Fruit fly (Drosophila melanogaster) whole organism, pupa: ENCODE measurements around the gene Best2.

Experiments
- CG10348 ChIP-seq: fragments of 200-800 bp; sonication (Bioruptor generic); IDR thresholded peaks from 2 replicates; pipeline ENCODE4 v1.3.6; 2022; ENCODE audit warnings: missing biosample characterization, missing genetic modification characterization
- CG12605 ChIP-seq: fragments of 200-800 bp; sonication (Bioruptor generic); IDR thresholded peaks from 2 replicates; pipeline ENCODE4 v1.3.6; 2022; ENCODE audit warnings: missing biosample characterization, missing genetic modification characterization
- CG14655 ChIP-seq: fragments of 200-800 bp; sonication (Bioruptor generic); optimal IDR thresholded peaks from 3 replicates; lab custom pipeline; 2017; ENCODE audit warnings: mild to moderate bottlenecking, missing biosample characterization, missing genetic modification reagents, missing genetic modification characterization
- CG4496 ChIP-seq: fragments of 200-800 bp; sonication (Bioruptor generic); IDR thresholded peaks from 3 replicates; pipeline ENCODE4 v1.3.6; 2022; ENCODE audit warnings: missing biosample characterization, missing genetic modification characterization
- CG8159 ChIP-seq: fragments of 200-800 bp; sonication (Bioruptor generic); optimal IDR thresholded peaks from 3 replicates; lab custom pipeline; 2018; ENCODE audit warnings: missing biosample characterization, mild to moderate bottlenecking, missing genetic modification characterization, moderate library complexity
- CG8301 ChIP-seq: fragments of 200-800 bp; sonication (Bioruptor generic); optimal IDR thresholded peaks from 2 replicates; lab custom pipeline; 2018; ENCODE audit warnings: missing biosample characterization, mild to moderate bottlenecking, missing genetic modification characterization
- EcR ChIP-seq: fragments of 200-800 bp; sonication (Bioruptor generic); optimal IDR thresholded peaks from 3 replicates; lab custom pipeline; 2019; ENCODE audit warnings: missing biosample characterization, missing genetic modification characterization, mild to moderate bottlenecking, moderate library complexity, missing genetic modification reagents
- Pif1A ChIP-seq: fragments of 200-800 bp; sonication (Bioruptor generic); optimal IDR thresholded peaks from 3 replicates; lab custom pipeline; 2016; ENCODE audit warnings: missing biosample characterization, missing genetic modification characterization
- Snoo ChIP-seq: fragments of 200-800 bp; sonication (Bioruptor generic); optimal IDR thresholded peaks from 3 replicates; lab custom pipeline; 2017; ENCODE audit warnings: missing biosample characterization, mild to moderate bottlenecking, missing genetic modification characterization, inconsistent platforms
- fd96Ca ChIP-seq: fragments of 200-800 bp; sonication (Bioruptor generic); IDR thresholded peaks from 3 replicates; pipeline ENCODE4 v1.3.6; 2022; ENCODE audit warnings: missing biosample characterization, missing genetic modification characterization
- gl ChIP-seq: fragments of 200-800 bp; sonication (Bioruptor generic); optimal IDR thresholded peaks from 2 replicates; lab custom pipeline; 2018; ENCODE audit warnings: missing biosample characterization, mild to moderate bottlenecking, missing genetic modification characterization
- rn ChIP-seq: fragments of 200-800 bp; sonication (Bioruptor generic); IDR thresholded peaks from 2 replicates; pipeline ENCODE4 v1.3.6; 2022; ENCODE audit warnings: missing biosample characterization, missing genetic modification characterization

- TF ChIP-seq CG8301 (tag; lab: Kevin White, UChicago) (no peak), CG14655 (no peak), CG8159 (tag; lab: Kevin White, UChicago) (no peak), rn (GFP tag; lab: Robert Waterston, UW) (no peak), EcR (no peak), Snoo (tag; lab: Kevin White, UChicago) (no peak), gl (tag; lab: Kevin White, UChicago) (no peak), fd96Ca (no peak), CG12605 (no peak), Pif1A (GFP tag; lab: Kevin White, UChicago) (no peak), CG10348 (GFP tag; lab: Robert Waterston, UW) (no peak), CG4496 (GFP tag; lab: Robert Waterston, UW) (no peak)
Measured at dm6 chr3L:6258660-6259059, 2.2 kb upstream of the Best2 start, which contains the start of gene CG10163.
